Worm (Caenorhabditis elegans) whole organism, L2 larva: ENCODE measurements around the gene ZC116.1.

Experiments used
- F13H6.1 ChIP-seq: sonication (generic microtip); optimal IDR thresholded peaks from 2 replicates; lab custom pipeline; 2016; ENCODE audit warnings: missing genetic modification characterization, missing compliant biosample characterization
- R02D3.7 ChIP-seq: fragments of 150-350 bp; optimal IDR thresholded peaks from 2 replicates; lab custom pipeline; 2014; ENCODE audit warnings: missing biosample characterization, missing genetic modification characterization
- ZK546.5 ChIP-seq: sonication (generic microtip); optimal IDR thresholded peaks from 2 replicates; lab custom pipeline; 2017; ENCODE audit warnings: missing biosample characterization, missing genetic modification characterization
- alr-1 ChIP-seq: fragments of 150-350 bp; optimal IDR thresholded peaks from 2 replicates; lab custom pipeline; 2014; ENCODE audit warnings: missing biosample characterization, missing genetic modification characterization
- ama-1 ChIP-seq: fragments of 150-350 bp; optimal IDR thresholded peaks from 2 replicates; lab custom pipeline; 2018; ENCODE audit warnings: inconsistent platforms
- blmp-1 ChIP-seq: sonication (generic microtip); optimal IDR thresholded peaks from 2 replicates; lab custom pipeline; 2017; ENCODE audit warnings: missing genetic modification characterization, mild to moderate bottlenecking, missing compliant biosample characterization, antibody characterized with exemption, moderate library complexity; ENCODE audit not compliant: insufficient read depth
- ceh-16 ChIP-seq: fragments of 150-350 bp; optimal IDR thresholded peaks from 2 replicates; lab custom pipeline; 2014; ENCODE audit warnings: missing biosample characterization, missing genetic modification characterization
- ceh-82 ChIP-seq: fragments of 150-350 bp; optimal IDR thresholded peaks from 2 replicates; lab custom pipeline; 2014; ENCODE audit warnings: missing biosample characterization, missing genetic modification characterization
- crh-2 ChIP-seq: sonication (generic microtip); optimal IDR thresholded peaks from 2 replicates; lab custom pipeline; 2017; ENCODE audit warnings: missing biosample characterization, missing genetic modification characterization
- dmd-4 ChIP-seq: sonication (generic microtip); optimal IDR thresholded peaks from 2 replicates; lab custom pipeline; 2017; ENCODE audit warnings: missing biosample characterization, missing genetic modification characterization
- egl-27 ChIP-seq: sonication (generic microtip); optimal IDR thresholded peaks from 3 replicates; lab custom pipeline; 2017; ENCODE audit warnings: missing biosample characterization, missing genetic modification reagents, missing genetic modification characterization
- fos-1 ChIP-seq: fragments of 150-350 bp; optimal IDR thresholded peaks from 2 replicates; lab custom pipeline; 2014; ENCODE audit warnings: missing biosample characterization, missing genetic modification characterization
- gmeb-1 ChIP-seq: fragments of 150-350 bp; optimal IDR thresholded peaks from 2 replicates; lab custom pipeline; 2014; ENCODE audit warnings: missing biosample characterization, missing genetic modification characterization
- lin-11 ChIP-seq: fragments of 150-350 bp; sonication (generic microtip); optimal IDR thresholded peaks from 2 replicates; lab custom pipeline; 2014; ENCODE audit warnings: missing biosample characterization, missing genetic modification characterization, inconsistent platforms, mixed read lengths
- lin-13 ChIP-seq: fragments of 150-350 bp; optimal IDR thresholded peaks from 2 replicates; lab custom pipeline; 2014; ENCODE audit warnings: missing biosample characterization, missing genetic modification reagents, missing genetic modification characterization
- lin-39 ChIP-seq: fragments of 150-350 bp; optimal IDR thresholded peaks from 2 replicates; lab custom pipeline; 2014; ENCODE audit warnings: missing biosample characterization, missing genetic modification reagents, missing genetic modification characterization
- mbf-1 ChIP-seq: sonication (generic microtip); optimal IDR thresholded peaks from 2 replicates; lab custom pipeline; 2017; ENCODE audit warnings: missing biosample characterization, missing genetic modification characterization
- mdl-1 ChIP-seq, 2 experiments: fragments of 150-350 bp in 1 of 2; sonication (generic microtip) in 1 of 2; optimal IDR thresholded peaks; 2 replicates each; lab custom pipeline; 2017; ENCODE audit warnings: missing biosample characterization in 2 of 2, missing genetic modification characterization in 2 of 2
- nhr-10 ChIP-seq: sonication (generic microtip); optimal IDR thresholded peaks from 2 replicates; lab custom pipeline; 2017; ENCODE audit warnings: missing biosample characterization, missing genetic modification characterization
- nhr-11 ChIP-seq: fragments of 150-350 bp; optimal IDR thresholded peaks from 2 replicates; lab custom pipeline; 2014; ENCODE audit warnings: missing biosample characterization, missing genetic modification characterization
- nhr-12 ChIP-seq: fragments of 150-350 bp; optimal IDR thresholded peaks from 2 replicates; lab custom pipeline; 2014; ENCODE audit warnings: missing biosample characterization, missing genetic modification characterization
- nhr-129 ChIP-seq: fragments of 150-350 bp; optimal IDR thresholded peaks from 2 replicates; lab custom pipeline; 2014; ENCODE audit warnings: missing biosample characterization, missing genetic modification characterization
- nhr-21 ChIP-seq: fragments of 150-350 bp; optimal IDR thresholded peaks from 2 replicates; lab custom pipeline; 2014; ENCODE audit warnings: missing biosample characterization, missing genetic modification characterization
- nhr-23 ChIP-seq: fragments of 150-350 bp; optimal IDR thresholded peaks from 2 replicates; lab custom pipeline; 2014; ENCODE audit warnings: missing biosample characterization, missing genetic modification reagents, missing genetic modification characterization
- nhr-237 ChIP-seq: fragments of 150-350 bp; optimal IDR thresholded peaks from 2 replicates; lab custom pipeline; 2014; ENCODE audit warnings: missing biosample characterization, missing genetic modification characterization
- nhr-25 ChIP-seq: fragments of 150-350 bp; sonication (generic microtip); optimal IDR thresholded peaks from 3 replicates; lab custom pipeline; 2014; ENCODE audit warnings: missing biosample characterization, missing genetic modification characterization
- nhr-6 ChIP-seq: fragments of 150-350 bp; optimal IDR thresholded peaks from 2 replicates; lab custom pipeline; 2014; ENCODE audit warnings: missing biosample characterization, missing genetic modification characterization
- peb-1 ChIP-seq: fragments of 150-350 bp; optimal IDR thresholded peaks from 2 replicates; lab custom pipeline; 2014; ENCODE audit warnings: missing biosample characterization, missing genetic modification characterization
- sem-4 ChIP-seq: fragments of 150-350 bp; optimal IDR thresholded peaks from 2 replicates; lab custom pipeline; 2014; ENCODE audit warnings: missing biosample characterization, missing genetic modification reagents, missing genetic modification characterization
- skn-1 ChIP-seq: sonication (generic microtip); optimal IDR thresholded peaks from 2 replicates; lab custom pipeline; 2017; ENCODE audit warnings: missing biosample characterization, missing genetic modification characterization
- sma-3 ChIP-seq: sonication (generic microtip); optimal IDR thresholded peaks from 2 replicates; lab custom pipeline; 2016; ENCODE audit warnings: missing genetic modification reagents, missing genetic modification characterization, missing compliant biosample characterization
- sma-9 ChIP-seq, 2 experiments: fragments of 150-350 bp in 1 of 2; sonication (generic microtip) in 1 of 2; optimal IDR thresholded peaks; 2 replicates each; lab custom pipeline; 2014 to 2016; ENCODE audit warnings: missing genetic modification characterization in 2 of 2, mild to moderate bottlenecking in 1 of 2, missing biosample characterization in 1 of 2, missing compliant biosample characterization in 1 of 2, missing genetic modification reagents in 1 of 2, moderate library complexity in 1 of 2
- snpc-4 ChIP-seq: fragments of 150-350 bp; optimal IDR thresholded peaks from 2 replicates; lab custom pipeline; 2014; ENCODE audit warnings: missing biosample characterization, missing genetic modification characterization
- unc-39 ChIP-seq: fragments of 150-350 bp; optimal IDR thresholded peaks from 2 replicates; lab custom pipeline; 2014; ENCODE audit warnings: missing biosample characterization, missing genetic modification characterization
- unc-55 ChIP-seq: fragments of 150-350 bp; sonication (generic microtip); optimal IDR thresholded peaks from 3 replicates; lab custom pipeline; 2014; ENCODE audit warnings: missing biosample characterization, missing genetic modification reagents, missing genetic modification characterization
- unc-62 ChIP-seq: fragments of 150-350 bp; optimal IDR thresholded peaks from 2 replicates; lab custom pipeline; 2014; ENCODE audit warnings: missing biosample characterization, missing genetic modification reagents, missing genetic modification characterization
- zag-1 ChIP-seq: fragments of 150-350 bp; optimal IDR thresholded peaks from 2 replicates; lab custom pipeline; 2014; ENCODE audit warnings: missing biosample characterization, missing genetic modification characterization
- ztf-1 ChIP-seq: fragments of 200-800 bp; sonication (Bioruptor generic); conservative IDR thresholded peaks from 2 replicates; pipeline ENCODE4 v1.3.6; 2022; ENCODE audit warnings: missing genetic modification characterization, missing compliant biosample characterization
- ztf-4 ChIP-seq: fragments of 150-350 bp; optimal IDR thresholded peaks from 2 replicates; lab custom pipeline; 2014; ENCODE audit warnings: missing biosample characterization, missing genetic modification characterization

The ZC116.1 gene

DNA sequence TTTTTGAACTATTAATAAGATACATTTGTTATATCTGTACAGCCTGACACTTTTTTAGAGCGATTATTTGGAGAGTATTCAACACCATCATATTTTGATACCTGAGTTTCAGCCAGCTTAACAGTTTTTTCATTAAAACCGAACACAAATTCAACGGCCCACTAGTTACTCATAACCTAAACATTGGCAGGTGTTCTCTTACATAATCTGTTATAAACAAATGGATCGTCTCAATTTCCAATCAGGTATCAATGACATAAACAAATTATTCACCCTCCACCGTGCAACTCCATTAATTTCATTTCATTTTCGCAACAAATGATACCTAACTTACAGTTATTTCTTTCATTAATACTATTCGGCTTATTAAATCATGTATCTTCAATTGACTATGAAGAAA, 1.4 kb downstream of the ZC116.1 start, which contains the start of gene cubn-1:
cubn-1 (plus strand) TSS at position 301 of the 400 bp plus-strand sequence.
- TF ChIP-seq crh-2 (tag; lab: Kevin White, UChicago) (no peak), nhr-129 (tag; lab: Kevin White, UChicago) (no peak), mbf-1 (tag; lab: Kevin White, UChicago) (no peak), R02D3.7 (tag; lab: Kevin White, UChicago) (no peak), ama-1 (lab: Kevin White, UChicago) (no peak), unc-55 (no peak), gmeb-1 (no peak), ceh-16 (tag; lab: Kevin White, UChicago) (no peak), ceh-82 (tag; lab: Kevin White, UChicago) (no peak), alr-1 (tag; lab: Kevin White, UChicago) (no peak), lin-11 (tag; lab: Kevin White, UChicago) (no peak), nhr-21 (tag; lab: Kevin White, UChicago) (no peak), nhr-11 (tag; lab: Kevin White, UChicago) (no peak), mdl-1 (tag; optimal IDR thresholded peaks at IDR 0.05; lab: Kevin White, UChicago) (no peak), lin-13 (GFP tag; lab: Kevin White, UChicago) (no peak), zag-1 (tag; lab: Kevin White, UChicago) (no peak), ztf-1 (no peak), unc-62 (GFP tag; lab: Kevin White, UChicago) (no peak), nhr-12 (tag; lab: Kevin White, UChicago) (no peak)

DNA sequence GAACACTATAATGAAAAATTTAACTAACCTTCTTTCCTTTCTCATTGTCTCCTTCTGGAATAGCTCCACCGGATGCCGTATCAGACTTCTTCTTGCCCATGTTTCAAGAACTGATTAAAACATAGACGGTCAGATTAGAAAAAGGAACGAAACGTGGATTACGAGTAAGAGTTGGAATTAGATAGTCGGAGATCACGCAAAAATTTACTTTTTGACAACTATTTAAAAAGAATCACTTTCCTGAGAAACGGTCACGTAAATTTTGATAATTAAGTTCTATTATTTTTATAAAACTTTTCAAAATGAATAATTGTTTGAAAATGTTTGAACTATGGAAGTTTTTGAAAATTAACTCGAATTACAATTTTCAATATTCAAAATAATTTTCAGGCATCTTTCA, 2.5 kb downstream of the ZC116.1 start, which contains the start of gene cyc-2.2:
cyc-2.2 (minus strand) TSS at position 101 of the 400 bp plus-strand sequence.
- TF ChIP-seq nhr-237 (tag; lab: Kevin White, UChicago) (no peak), nhr-6 (no peak), nhr-21 (tag; lab: Kevin White, UChicago) (no peak), fos-1 (no peak), lin-11 (tag; lab: Kevin White, UChicago) (no peak), ztf-4 (tag; lab: Kevin White, UChicago) (no peak), lin-39 (tag; lab: Kevin White, UChicago) (no peak), nhr-25 (no peak), unc-55 (no peak), nhr-10 (no peak), dmd-4 (tag; lab: Kevin White, UChicago) (no peak), nhr-12 (tag; lab: Kevin White, UChicago) (no peak), ceh-16 (tag; lab: Kevin White, UChicago) (no peak), gmeb-1 (no peak), unc-62 (GFP tag; lab: Kevin White, UChicago) (no peak)
- TF ChIP-seq, all 48 proteins: peak for 0

DNA sequence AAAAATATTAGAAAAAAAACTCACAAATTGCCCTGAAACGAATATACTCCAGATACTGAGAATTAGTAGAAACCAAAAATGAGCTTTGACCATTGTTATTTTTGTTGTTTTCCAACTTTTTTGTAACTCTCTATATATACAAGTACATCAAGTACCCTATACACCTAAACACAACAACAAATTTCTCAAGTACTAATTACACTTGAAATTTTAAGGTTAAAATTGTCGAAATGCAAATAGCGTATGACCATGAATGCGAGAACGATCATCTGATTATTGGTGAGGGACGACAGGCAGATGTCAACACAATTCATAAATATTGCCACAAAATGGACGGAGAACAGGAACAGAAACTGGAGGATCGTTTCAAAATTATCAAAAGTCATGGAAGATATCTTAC, 14.7 kb downstream of the ZC116.1 start, which contains the start of gene F56H9.9:
F56H9.9 (minus strand) TSS at position 101 of the 400 bp plus-strand sequence.
- TF ChIP-seq nhr-12 (tag; lab: Kevin White, UChicago) (no peak), mdl-1 (tag; optimal IDR thresholded peaks at IDR 0.05; lab: Kevin White, UChicago) (no peak), blmp-1 (tag; lab: Kevin White, UChicago) (no peak), R02D3.7 (tag; lab: Kevin White, UChicago) (no peak), ztf-4 (tag; lab: Kevin White, UChicago) (no peak), ZK546.5 (tag; lab: Kevin White, UChicago) (no peak), nhr-10 (no peak), sem-4 (tag; lab: Kevin White, UChicago) (no peak), nhr-6 (no peak), mbf-1 (tag; lab: Kevin White, UChicago) (no peak), unc-39 (no peak), lin-39 (tag; lab: Kevin White, UChicago) (no peak), sma-3 (no peak)
- TF ChIP-seq, all 48 proteins: peak for 0

DNA sequence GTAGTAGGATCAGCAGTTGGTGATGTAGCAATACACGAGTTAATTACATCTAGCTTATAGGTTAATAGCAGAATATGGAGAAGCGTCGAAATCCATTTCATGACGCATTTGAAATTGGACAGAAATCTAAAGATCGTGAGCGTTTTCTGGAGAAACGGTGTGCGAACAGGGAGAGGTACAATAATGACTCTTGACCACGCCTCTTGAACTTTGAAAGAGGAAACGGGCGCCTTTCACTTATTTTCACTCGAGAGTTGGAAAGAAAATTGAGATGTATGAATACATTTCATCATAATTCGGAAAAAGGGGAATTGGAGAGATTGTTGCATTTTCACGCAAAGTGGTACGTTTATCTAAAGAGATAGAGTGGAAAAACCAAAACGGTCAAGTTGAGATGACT, 20.1 kb downstream of the ZC116.1 start, which contains the start of gene F56H9.6:
F56H9.6 (minus strand) TSS at position 101 of the 400 bp plus-strand sequence.
- TF ChIP-seq nhr-12 (tag; lab: Kevin White, UChicago) (no peak), peb-1 (no peak), lin-39 (tag; lab: Kevin White, UChicago) (no peak), unc-62 (GFP tag; lab: Kevin White, UChicago) (no peak), sem-4 (tag; lab: Kevin White, UChicago) (no peak), skn-1 (tag; lab: Kevin White, UChicago) (no peak), mbf-1 (tag; lab: Kevin White, UChicago) (no peak), sma-9 (GFP tag; optimal IDR thresholded peaks at IDR 0.05; lab: Kevin White, UChicago) (no peak), sma-9 (tag; optimal IDR thresholded peaks at IDR 0.05; lab: Kevin White, UChicago) (no peak), F13H6.1 (no peak), ztf-4 (tag; lab: Kevin White, UChicago) (no peak), snpc-4 (no peak), nhr-11 (tag; lab: Kevin White, UChicago) (no peak), nhr-237 (tag; lab: Kevin White, UChicago) (no peak), egl-27 (tag; lab: Kevin White, UChicago) (no peak), mdl-1 (tag; optimal IDR thresholded peaks at IDR 0.05; lab: Kevin White, UChicago) (no peak), zag-1 (tag; lab: Kevin White, UChicago) (no peak), ceh-16 (tag; lab: Kevin White, UChicago) (no peak), nhr-23 (no peak)
